Worm (Caenorhabditis elegans): ENCODE measurements around the gene M117.3.
A peak's percentile ranks its signal among the peaks of the same experiment; 100 is the strongest.

M117.3 gene

ce11 chrIV:11857159-11857565 is 35.2 kb downstream of the M117.3 start:
- TF ChIP-seq unc-55 (GFP tag; optimal IDR thresholded peaks at IDR 0.05) (peak; percentile 93), peb-1 (tag; optimal IDR thresholded peaks at IDR 0.05) (no peak), zag-1 (tag; optimal IDR thresholded peaks at IDR 0.05) (peak; percentile 90), gmeb-1 (tag; optimal IDR thresholded peaks at IDR 0.05) (no peak), ama-1 (optimal IDR thresholded peaks at IDR 0.05) (no peak), ztf-11 (tag; optimal IDR thresholded peaks at IDR 0.05) (no peak), nhr-11 (tag; optimal IDR thresholded peaks at IDR 0.05) (no peak), ceh-16 (tag; optimal IDR thresholded peaks at IDR 0.05) (no peak), elt-1 (tag; optimal IDR thresholded peaks at IDR 0.05) (no peak), lin-13 (GFP tag; optimal IDR thresholded peaks at IDR 0.05) (peak; percentile 77), Y55F3AM.14 (GFP tag; optimal IDR thresholded peaks at IDR 0.05) (peak; percentile 43), lin-11 (tag; optimal IDR thresholded peaks at IDR 0.05) (peak; percentile 92), nhr-129 (tag; optimal IDR thresholded peaks at IDR 0.05) (peak; percentile 94), alr-1 (tag; optimal IDR thresholded peaks at IDR 0.05) (no peak), lsy-2 (tag; optimal IDR thresholded peaks at IDR 0.05) (peak; percentile 38 to 78), nhr-25 (tag; optimal IDR thresholded peaks at IDR 0.05) (peak; percentile 2), snpc-4 (tag; optimal IDR thresholded peaks at IDR 0.05) (peak; percentile 56), fos-1 (tag; optimal IDR thresholded peaks at IDR 0.05) (peak; percentile 46), ztf-1 (GFP tag; conservative IDR thresholded peaks at IDR 0.05) (no peak), elt-3 (tag; optimal IDR thresholded peaks at IDR 0.05) (no peak), nhr-10 (tag; optimal IDR thresholded peaks at IDR 0.05) (no peak), nhr-6 (tag; optimal IDR thresholded peaks at IDR 0.05) (peak; percentile 16), crh-2 (tag; optimal IDR thresholded peaks at IDR 0.05) (peak; percentile 58), unc-62 (GFP tag; optimal IDR thresholded peaks at IDR 0.05) (no peak), nhr-21 (tag; optimal IDR thresholded peaks at IDR 0.05) (no peak), dmd-4 (tag; optimal IDR thresholded peaks at IDR 0.05) (no peak), lin-39 (tag; optimal IDR thresholded peaks at IDR 0.05) (no peak), nhr-12 (tag; optimal IDR thresholded peaks at IDR 0.05) (no peak), aly-2 (tag; optimal IDR thresholded peaks at IDR 0.05) (no peak), mdl-1 (tag; optimal IDR thresholded peaks at IDR 0.05) (peak in 1 of 2 experiments; percentile 55), sma-3 (GFP tag; optimal IDR thresholded peaks at IDR 0.05) (peak; percentile 26), blmp-1 (tag; optimal IDR thresholded peaks at IDR 0.05; ENCODE audit: insufficient read depth) (no peak), mbf-1 (tag; optimal IDR thresholded peaks at IDR 0.05) (no peak), nhr-23 (tag; optimal IDR thresholded peaks at IDR 0.05) (no peak), sma-9 (GFP tag; optimal IDR thresholded peaks at IDR 0.05) (peak; percentile 72), sma-9 (tag; optimal IDR thresholded peaks at IDR 0.05) (no peak), unc-39 (tag; optimal IDR thresholded peaks at IDR 0.05) (no peak), R02D3.7 (tag; optimal IDR thresholded peaks at IDR 0.05) (no peak), nhr-77 (tag; optimal IDR thresholded peaks at IDR 0.05) (no peak), ZK546.5 (tag; optimal IDR thresholded peaks at IDR 0.05) (no peak), ztf-4 (tag; optimal IDR thresholded peaks at IDR 0.05) (no peak), nhr-237 (tag; optimal IDR thresholded peaks at IDR 0.05) (no peak), sem-4 (tag; optimal IDR thresholded peaks at IDR 0.05) (no peak), skn-1 (tag; optimal IDR thresholded peaks at IDR 0.05) (no peak), egl-27 (tag; optimal IDR thresholded peaks at IDR 0.05) (peak; percentile 60), F13H6.1 (tag; optimal IDR thresholded peaks at IDR 0.05) (peak; percentile 78), mab-5 (tag; optimal IDR thresholded peaks at IDR 0.05) (peak; percentile 42), ceh-82 (tag; optimal IDR thresholded peaks at IDR 0.05) (no peak), C34F6.9 (tag; optimal IDR thresholded peaks at IDR 0.05) (peak; percentile 91)

Data from whole organism, L2 larva.